Fruit fly (Drosophila melanogaster) whole organism, embryonic: ENCODE results near the gene CG9328.

Experiments
- CG10209 ChIP-seq: fragments of 200-800 bp; sonication (Bioruptor generic); optimal IDR thresholded peaks from 3 replicates; lab custom pipeline; 2017; ENCODE audit warnings: missing biosample characterization, mild to moderate bottlenecking, missing genetic modification characterization, missing genetic modification reagents
- CG10274 ChIP-seq: fragments of 200-800 bp; sonication (Bioruptor generic); optimal IDR thresholded peaks from 3 replicates; lab custom pipeline; 2017; ENCODE audit warnings: missing biosample characterization, mild to moderate bottlenecking, missing genetic modification characterization
- CG11247 ChIP-seq: fragments of 200-800 bp; sonication (Bioruptor generic); IDR thresholded peaks from 2 replicates; pipeline ENCODE4 v1.3.6; 2022; ENCODE audit warnings: missing biosample characterization, missing genetic modification characterization
- CG11696 ChIP-seq: fragments of 200-800 bp; sonication (Bioruptor generic); IDR thresholded peaks from 2 replicates; pipeline ENCODE4 v1.3.6; 2022; ENCODE audit warnings: missing biosample characterization, missing genetic modification characterization
- CG12219 ChIP-seq: fragments of 200-800 bp; sonication (Bioruptor generic); optimal IDR thresholded peaks from 3 replicates; lab custom pipeline; 2018; ENCODE audit warnings: missing biosample characterization, mild to moderate bottlenecking, missing genetic modification characterization
- CG1233 ChIP-seq: fragments of 200-800 bp; sonication (Bioruptor generic); optimal IDR thresholded peaks from 4 replicates; lab custom pipeline; 2018; ENCODE audit warnings: missing biosample characterization, mild to moderate bottlenecking, missing genetic modification characterization
- CG14667 ChIP-seq: fragments of 200-800 bp; sonication (Bioruptor generic); IDR thresholded peaks from 2 replicates; pipeline ENCODE4 v1.3.6; 2022; ENCODE audit warnings: missing biosample characterization, missing genetic modification characterization
- CG14710 ChIP-seq: fragments of 200-800 bp; sonication (Bioruptor generic); optimal IDR thresholded peaks from 3 replicates; lab custom pipeline; 2019; ENCODE audit warnings: missing biosample characterization, mild to moderate bottlenecking, missing genetic modification characterization, moderate library complexity
- CG17328 ChIP-seq: fragments of 200-800 bp; sonication (Bioruptor generic); IDR thresholded peaks from 2 replicates; pipeline ENCODE4 v1.3.6; 2022; ENCODE audit warnings: missing biosample characterization, missing genetic modification characterization
- CG2875 ChIP-seq: fragments of 200-800 bp; sonication (Bioruptor generic); optimal IDR thresholded peaks from 2 replicates; lab custom pipeline; 2017; ENCODE audit warnings: missing biosample characterization, mild to moderate bottlenecking, missing genetic modification characterization, missing genetic modification reagents
- CG31388 ChIP-seq: fragments of 200-800 bp; sonication (Bioruptor generic); optimal IDR thresholded peaks from 2 replicates; lab custom pipeline; 2016; ENCODE audit warnings: missing biosample characterization, missing genetic modification characterization
- CG32767 ChIP-seq: fragments of 200-800 bp; sonication (Bioruptor generic); IDR thresholded peaks from 2 replicates; pipeline ENCODE4 v1.3.6; 2022; ENCODE audit warnings: missing biosample characterization, missing genetic modification characterization
- CG4328 ChIP-seq: fragments of 200-800 bp; sonication (Bioruptor generic); optimal IDR thresholded peaks from 3 replicates; lab custom pipeline; 2017; ENCODE audit warnings: missing biosample characterization, missing genetic modification reagents, missing genetic modification characterization
- CG43689 ChIP-seq: fragments of 200-800 bp; sonication (Bioruptor generic); IDR thresholded peaks from 2 replicates; pipeline ENCODE4 v1.3.6; 2022; ENCODE audit warnings: missing biosample characterization, missing genetic modification characterization
- CG4854 ChIP-seq: fragments of 200-800 bp; sonication (Bioruptor generic); optimal IDR thresholded peaks from 2 replicates; lab custom pipeline; 2016; ENCODE audit warnings: missing biosample characterization, missing genetic modification characterization, inconsistent platforms
- CG6683 ChIP-seq: fragments of 200-800 bp; sonication (Bioruptor generic); optimal IDR thresholded peaks from 2 replicates; lab custom pipeline; 2017; ENCODE audit warnings: missing biosample characterization, mild to moderate bottlenecking, missing genetic modification characterization, missing genetic modification reagents
- CG8281 ChIP-seq: fragments of 200-800 bp; sonication (Bioruptor generic); optimal IDR thresholded peaks from 2 replicates; lab custom pipeline; 2018; ENCODE audit warnings: missing biosample characterization, mild to moderate bottlenecking, missing genetic modification characterization, moderate library complexity
- CG8478 ChIP-seq: fragments of >200 bp; optimal IDR thresholded peaks from 2 replicates; lab custom pipeline; 2018
- CG8924 ChIP-seq: fragments of 200-800 bp; optimal IDR thresholded peaks from 3 replicates; lab custom pipeline; 2019; ENCODE audit warnings: missing biosample characterization, mild to moderate bottlenecking, missing genetic modification characterization, moderate library complexity
- CHES-1-like ChIP-seq: fragments of 200-800 bp; sonication (Bioruptor generic); optimal IDR thresholded peaks from 2 replicates; lab custom pipeline; 2016; ENCODE audit warnings: missing biosample characterization, missing genetic modification characterization
- CkIIα-i1 ChIP-seq: fragments of 200-800 bp; sonication (Bioruptor generic); IDR thresholded peaks from 2 replicates; pipeline ENCODE4 v1.3.6; 2022; ENCODE audit warnings: missing biosample characterization, missing genetic modification characterization
- D19B ChIP-seq: fragments of 200-800 bp; sonication (Bioruptor generic); optimal IDR thresholded peaks from 2 replicates; lab custom pipeline; 2017; ENCODE audit warnings: missing biosample characterization, mild to moderate bottlenecking, missing genetic modification characterization
- Drgx ChIP-seq: fragments of 200-800 bp; sonication (Bioruptor generic); IDR thresholded peaks from 2 replicates; pipeline ENCODE4 v1.3.6; 2022; ENCODE audit warnings: missing biosample characterization, missing genetic modification characterization
- Eip74EF ChIP-seq, 2 experiments: fragments of 200-800 bp in 1 of 2; fragments of >200 bp in 1 of 2; sonication (Bioruptor generic) in 1 of 2; optimal IDR thresholded peaks; 2 replicates each; lab custom pipeline; 2017 to 2019; ENCODE audit warnings: missing biosample characterization in 2 of 2, missing genetic modification characterization in 2 of 2, mild to moderate bottlenecking in 1 of 2, moderate library complexity in 1 of 2
- Ets97D ChIP-seq: fragments of 200-800 bp; sonication (Bioruptor generic); optimal IDR thresholded peaks from 3 replicates; lab custom pipeline; 2016; ENCODE audit warnings: missing biosample characterization, missing genetic modification characterization
- H15 ChIP-seq: fragments of 200-800 bp; sonication (Bioruptor generic); IDR thresholded peaks from 3 replicates; pipeline ENCODE4 v1.3.6; 2022; ENCODE audit warnings: missing biosample characterization, missing genetic modification characterization
- Hmr ChIP-seq: fragments of 200-800 bp; sonication (Bioruptor generic); optimal IDR thresholded peaks from 3 replicates; lab custom pipeline; 2017; ENCODE audit warnings: mild to moderate bottlenecking, missing biosample characterization, missing genetic modification reagents, missing genetic modification characterization
- Hr51 ChIP-seq, 2 experiments: fragments of 200-800 bp; sonication (Bioruptor generic); optimal IDR thresholded peaks; 2 replicates in 1 of 2; 3 replicates in 1 of 2; lab custom pipeline; 2016 to 2018; ENCODE audit warnings: missing biosample characterization in 2 of 2, missing genetic modification characterization in 2 of 2, mild to moderate bottlenecking in 1 of 2, moderate library complexity in 1 of 2
- MBD-R2 ChIP-seq: fragments of 200-800 bp; sonication (Bioruptor generic); IDR thresholded peaks from 2 replicates; pipeline ENCODE4 v1.3.6; 2022; ENCODE audit warnings: missing biosample characterization, missing genetic modification characterization
- PHDP ChIP-seq: fragments of 200-800 bp; sonication (Bioruptor generic); optimal IDR thresholded peaks from 3 replicates; lab custom pipeline; 2018; ENCODE audit warnings: missing biosample characterization, mild to moderate bottlenecking, missing genetic modification characterization, moderate library complexity
- Ptx1 ChIP-seq: fragments of 200-800 bp; sonication (Bioruptor generic); IDR thresholded peaks from 2 replicates; pipeline ENCODE4 v1.3.6; 2022; ENCODE audit warnings: missing biosample characterization, missing genetic modification characterization
- Sox100B ChIP-seq: fragments of 200-800 bp; sonication (Bioruptor generic); optimal IDR thresholded peaks from 3 replicates; lab custom pipeline; 2018; ENCODE audit warnings: missing biosample characterization, mild to moderate bottlenecking, missing genetic modification characterization
- Trl ChIP-seq, 3 experiments: fragments of >200 bp in 2 of 3; fragments of 200-800 bp in 1 of 3; sonication (Bioruptor generic) in 1 of 3; optimal IDR thresholded peaks; 2 replicates in 1 of 3; 3 replicates in 2 of 3; lab custom pipeline; 2016 to 2017; ENCODE audit warnings: missing biosample characterization in 1 of 3, missing genetic modification characterization in 1 of 3
- amos ChIP-seq: fragments of 200-800 bp; sonication (Bioruptor generic); IDR thresholded peaks from 2 replicates; pipeline ENCODE4 v1.3.6; 2022; ENCODE audit warnings: missing biosample characterization, missing genetic modification characterization; ENCODE audit not compliant: partially characterized antibody
- ara ChIP-seq: fragments of 200-800 bp; sonication (Bioruptor generic); IDR thresholded peaks from 2 replicates; pipeline ENCODE4 v1.3.6; 2022; ENCODE audit warnings: missing biosample characterization, missing genetic modification characterization
- ase ChIP-seq: fragments of 200-800 bp; sonication (Bioruptor generic); IDR thresholded peaks from 3 replicates; pipeline ENCODE4 v1.3.6; 2022; ENCODE audit warnings: missing biosample characterization, missing genetic modification characterization
- ato ChIP-seq: fragments of 200-800 bp; sonication (Bioruptor generic); IDR thresholded peaks from 2 replicates; pipeline ENCODE4 v1.3.6; 2022; ENCODE audit warnings: missing biosample characterization, missing genetic modification characterization; ENCODE audit not compliant: partially characterized antibody
- cad ChIP-seq: fragments of >200 bp; optimal IDR thresholded peaks from 2 replicates; lab custom pipeline; 2017; ENCODE audit warnings: missing biosample characterization, missing genetic modification characterization
- cwo ChIP-seq: fragments of 200-800 bp; sonication (Bioruptor generic); optimal IDR thresholded peaks from 3 replicates; lab custom pipeline; 2017; ENCODE audit warnings: missing biosample characterization, missing genetic modification characterization, mild to moderate bottlenecking, moderate library complexity, missing genetic modification reagents
- dimm ChIP-seq: fragments of 200-800 bp; sonication (Bioruptor generic); IDR thresholded peaks from 2 replicates; pipeline ENCODE4 v1.3.6; 2022; ENCODE audit warnings: missing biosample characterization, missing genetic modification characterization
- dmrt11E ChIP-seq: fragments of 200-800 bp; sonication (Bioruptor generic); optimal IDR thresholded peaks from 3 replicates; lab custom pipeline; 2018; ENCODE audit warnings: missing biosample characterization, mild to moderate bottlenecking, missing genetic modification characterization, moderate library complexity
- eyg ChIP-seq: fragments of 200-800 bp; sonication (Bioruptor generic); optimal IDR thresholded peaks from 3 replicates; lab custom pipeline; 2016; ENCODE audit warnings: missing biosample characterization, missing genetic modification characterization
- jing ChIP-seq: fragments of 200-800 bp; sonication (Bioruptor generic); optimal IDR thresholded peaks from 2 replicates; lab custom pipeline; 2018; ENCODE audit warnings: missing biosample characterization, mild to moderate bottlenecking, missing genetic modification characterization
- nerfin-2 ChIP-seq: fragments of 200-800 bp; sonication (Bioruptor generic); IDR thresholded peaks from 2 replicates; pipeline ENCODE4 v1.3.6; 2022; ENCODE audit warnings: missing biosample characterization, missing genetic modification characterization; ENCODE audit not compliant: partially characterized antibody
- ro ChIP-seq: fragments of 200-800 bp; sonication (Bioruptor generic); IDR thresholded peaks from 2 replicates; pipeline ENCODE4 v1.3.6; 2022; ENCODE audit warnings: missing biosample characterization, missing genetic modification characterization
- row ChIP-seq: fragments of 200-800 bp; sonication (Bioruptor generic); IDR thresholded peaks from 3 replicates; pipeline ENCODE4 v1.3.6; 2022; ENCODE audit warnings: missing biosample characterization, missing genetic modification characterization
- slou ChIP-seq: fragments of 200-800 bp; sonication (Bioruptor generic); optimal IDR thresholded peaks from 3 replicates; lab custom pipeline; 2016; ENCODE audit warnings: missing biosample characterization, missing genetic modification characterization
- sna ChIP-seq: fragments of 200-800 bp; sonication (Bioruptor generic); IDR thresholded peaks from 2 replicates; pipeline ENCODE4 v1.3.6; 2022; ENCODE audit warnings: missing biosample characterization, missing genetic modification characterization; ENCODE audit not compliant: partially characterized antibody
- so ChIP-seq: fragments of 200-800 bp; sonication (Bioruptor generic); IDR thresholded peaks from 3 replicates; pipeline ENCODE4 v1.3.6; 2022; ENCODE audit warnings: missing biosample characterization, missing genetic modification characterization
- yki ChIP-seq: fragments of >200 bp; optimal IDR thresholded peaks from 3 replicates; lab custom pipeline; 2018

The CG9328 gene

dm6 chr2L:20761951-20762538 is 35.5 kb upstream of the CG9328 start (continued):
- TF ChIP-seq nerfin-2 (no peak), CG10274 (GFP tag; lab: Kevin White, UChicago) (no peak), ase (GFP tag; lab: Robert Waterston, UW) (0 out of 3 replicates have a peak, but pooled peaks have one; percentile 47), CG6683 (GFP tag; lab: Kevin White, UChicago) (no peak), eyg (GFP tag; lab: Kevin White, UChicago) (no peak), CG32767 (peak; percentile 29; the same call in 1 of the 2 replicates), CG31388 (GFP tag; lab: Kevin White, UChicago) (no peak), dimm (GFP tag; lab: Robert Waterston, UW) (no peak), Trl (optimal IDR thresholded peaks at IDR 0.05; lab: Kevin White, UChicago) (no peak), Trl (GFP tag; optimal IDR thresholded peaks at IDR 0.05; lab: Kevin White, UChicago) (no peak), CG1233 (GFP tag; lab: Kevin White, UChicago) (peak; percentile 5), MBD-R2 (GFP tag; lab: Robert Waterston, UW) (no peak), slou (GFP tag; lab: Kevin White, UChicago) (no peak), ara (GFP tag; lab: Robert Waterston, UW) (no peak), ro (GFP tag; lab: Robert Waterston, UW) (no peak), cad (GFP tag; lab: Kevin White, UChicago) (no peak), CG43689 (GFP tag; lab: Robert Waterston, UW) (no peak), yki (lab: Kevin White, UChicago) (no peak), CG11247 (peak; percentile 7; the same call in 1 of the 2 replicates), Sox100B (GFP tag; lab: Kevin White, UChicago) (peak; percentile 40), row (peak; percentile 67), H15 (no peak), dmrt11E (tag; lab: Kevin White, UChicago) (peak; percentile 55), Hmr (GFP tag; lab: Kevin White, UChicago) (peak; percentile 22), CHES-1-like (GFP tag; lab: Kevin White, UChicago) (no peak), jing (GFP tag; lab: Kevin White, UChicago) (no peak), CG8281 (no peak), CkIIα-i1 (no peak), CG4328 (no peak), Drgx (GFP tag; lab: Robert Waterston, UW) (peak; percentile 81), so (GFP tag; lab: Robert Waterston, UW) (peak; percentile 64; the same call in 2 of the 3 replicates), PHDP (tag; lab: Kevin White, UChicago) (peak; percentile 46), CG10209 (GFP tag; lab: Kevin White, UChicago) (peak; percentile 32), D19B (GFP tag; lab: Kevin White, UChicago) (peak; percentile 1), CG11696 (GFP tag; lab: Robert Waterston, UW) (peak; percentile 26; the same call in 1 of the 2 replicates), CG4854 (peak; percentile 3), CG2875 (GFP tag; lab: Kevin White, UChicago) (no peak), Ets97D (no peak), CG8924 (tag; lab: Kevin White, UChicago) (peak; percentile 47), Hr51 (GFP tag; optimal IDR thresholded peaks at IDR 0.05; lab: Kevin White, UChicago) (peak in 1 of 2 experiments; percentile 64), ato (GFP tag; lab: Robert Waterston, UW) (no peak), sna (GFP tag; lab: Robert Waterston, UW) (no peak), amos (GFP tag; lab: Robert Waterston, UW) (no peak), CG17328 (GFP tag; lab: Robert Waterston, UW) (peak; percentile 45; the same call in 1 of the 2 replicates), CG12219 (GFP tag; lab: Kevin White, UChicago) (no peak), Ptx1 (GFP tag; lab: Robert Waterston, UW) (peak; percentile 65), CG8478 (no peak), cwo (GFP tag; lab: Kevin White, UChicago) (peak; percentile 30), CG14667 (GFP tag; lab: Robert Waterston, UW) (no peak), Eip74EF (GFP tag; optimal IDR thresholded peaks at IDR 0.05; lab: Kevin White, UChicago) (peak in 1 of 2 experiments; percentile 23), CG14710 (peak; percentile 48)
